Worm (Caenorhabditis elegans) whole organism, L2 larva: ENCODE data around the gene nhr-186.

ENCODE experiments used
- C34F6.9 ChIP-seq: fragments of 150-350 bp; optimal IDR thresholded peaks from 2 replicates; lab custom pipeline; 2014; ENCODE audit warnings: missing biosample characterization, missing genetic modification characterization
- R02D3.7 ChIP-seq: fragments of 150-350 bp; optimal IDR thresholded peaks from 2 replicates; lab custom pipeline; 2014; ENCODE audit warnings: missing biosample characterization, missing genetic modification characterization
- aly-2 ChIP-seq: fragments of 150-350 bp; optimal IDR thresholded peaks from 2 replicates; lab custom pipeline; 2014; ENCODE audit warnings: missing biosample characterization, missing genetic modification characterization
- lin-13 ChIP-seq: fragments of 150-350 bp; optimal IDR thresholded peaks from 2 replicates; lab custom pipeline; 2014; ENCODE audit warnings: missing biosample characterization, missing genetic modification reagents, missing genetic modification characterization
- lsy-2 ChIP-seq, 2 experiments: fragments of 150-350 bp in 1 of 2; sonication (generic microtip) in 1 of 2; optimal IDR thresholded peaks; 2 replicates each; lab custom pipeline; 2014 to 2017; ENCODE audit warnings: missing biosample characterization in 2 of 2, missing genetic modification characterization in 2 of 2
- nhr-10 ChIP-seq: sonication (generic microtip); optimal IDR thresholded peaks from 2 replicates; lab custom pipeline; 2017; ENCODE audit warnings: missing biosample characterization, missing genetic modification characterization
- nhr-23 ChIP-seq: fragments of 150-350 bp; optimal IDR thresholded peaks from 2 replicates; lab custom pipeline; 2014; ENCODE audit warnings: missing biosample characterization, missing genetic modification reagents, missing genetic modification characterization
- nhr-77 ChIP-seq: fragments of 150-350 bp; optimal IDR thresholded peaks from 2 replicates; lab custom pipeline; 2014; ENCODE audit warnings: missing biosample characterization, missing genetic modification characterization
- skn-1 ChIP-seq: sonication (generic microtip); optimal IDR thresholded peaks from 2 replicates; lab custom pipeline; 2017; ENCODE audit warnings: missing biosample characterization, missing genetic modification characterization
- snpc-4 ChIP-seq: fragments of 150-350 bp; optimal IDR thresholded peaks from 2 replicates; lab custom pipeline; 2014; ENCODE audit warnings: missing biosample characterization, missing genetic modification characterization
- zag-1 ChIP-seq: fragments of 150-350 bp; optimal IDR thresholded peaks from 2 replicates; lab custom pipeline; 2014; ENCODE audit warnings: missing biosample characterization, missing genetic modification characterization
- ztf-4 ChIP-seq: fragments of 150-350 bp; optimal IDR thresholded peaks from 2 replicates; lab custom pipeline; 2014; ENCODE audit warnings: missing biosample characterization, missing genetic modification characterization

- no peak for TF ChIP-seq nhr-77 (tag; lab: Kevin White, UChicago)
- no peak for TF ChIP-seq zag-1 (tag; lab: Kevin White, UChicago)
- TF ChIP-seq C34F6.9 (tag; lab: Kevin White, UChicago): no peak
- TF ChIP-seq lsy-2 (tag; optimal IDR thresholded peaks at IDR 0.05; lab: Kevin White, UChicago): no peak
- TF ChIP-seq R02D3.7: no peak
- no peak for TF ChIP-seq nhr-23
- TF ChIP-seq lin-13 (GFP tag; lab: Kevin White, UChicago): no peak
- TF ChIP-seq aly-2 (tag; lab: Kevin White, UChicago): no peak
- TF ChIP-seq snpc-4 (tag; lab: Kevin White, UChicago): no peak
- TF ChIP-seq nhr-10 (tag; lab: Kevin White, UChicago): no peak
- no peak for TF ChIP-seq skn-1
- TF ChIP-seq ztf-4: no peak
These were observed 8.1 kb upstream of the nhr-186 start, which contains the start of gene nhr-187 for ce11 chrV:3862851-3863250.
